Worm (Caenorhabditis elegans) whole organism, L4 larva: ENCODE results near the gene ntl-11.

Experiments
- F10B5.3 ChIP-seq: sonication (generic microtip); optimal IDR thresholded peaks from 2 replicates; lab custom pipeline; 2016; ENCODE audit warnings: mild to moderate bottlenecking, missing genetic modification characterization, missing compliant biosample characterization
- F26F4.8 ChIP-seq: fragments of 200-800 bp; sonication (Bioruptor generic); conservative IDR thresholded peaks from 2 replicates; pipeline ENCODE4 v1.3.6; 2022; ENCODE audit warnings: missing genetic modification characterization, missing compliant biosample characterization
- R02D3.7 ChIP-seq: fragments of 150-350 bp; sonication (generic microtip); optimal IDR thresholded peaks from 3 replicates; lab custom pipeline; 2014; ENCODE audit warnings: missing biosample characterization, missing genetic modification characterization
- Y105C5A.15 ChIP-seq: fragments of 200-800 bp; sonication (Bioruptor generic); IDR thresholded peaks from 2 replicates; pipeline ENCODE4 v1.3.6; 2022; ENCODE audit warnings: missing genetic modification characterization, missing compliant biosample characterization
- Y5F2A.4 ChIP-seq: fragments of 200-800 bp; sonication (Bioruptor generic); optimal IDR thresholded peaks from 2 replicates; lab custom pipeline; 2018; ENCODE audit warnings: mild to moderate bottlenecking, missing genetic modification characterization, missing compliant biosample characterization
- ZK337.2 ChIP-seq: fragments of 200-800 bp; sonication (Bioruptor generic); IDR thresholded peaks from 2 replicates; pipeline ENCODE4 v1.3.6; 2022; ENCODE audit warnings: missing genetic modification reagents, missing genetic modification characterization, missing compliant biosample characterization
- ZK546.5 ChIP-seq, 2 experiments: sonication (generic microtip); optimal IDR thresholded peaks; 2 replicates each; lab custom pipeline; 2017; ENCODE audit warnings: missing biosample characterization in 2 of 2, missing genetic modification characterization in 2 of 2
- aly-2 ChIP-seq: sonication (generic microtip); optimal IDR thresholded peaks from 2 replicates; lab custom pipeline; 2018; ENCODE audit warnings: missing biosample characterization, missing genetic modification characterization
- arid-1 ChIP-seq: fragments of 200-800 bp; sonication (Bioruptor generic); conservative IDR thresholded peaks from 2 replicates; pipeline ENCODE4 v1.3.6; 2022; ENCODE audit warnings: missing genetic modification reagents, missing genetic modification characterization, missing compliant biosample characterization
- attf-4 ChIP-seq: sonication (generic microtip); optimal IDR thresholded peaks from 3 replicates; lab custom pipeline; 2017; ENCODE audit warnings: missing biosample characterization, missing genetic modification characterization
- ceh-28 ChIP-seq: fragments of 150-350 bp; optimal IDR thresholded peaks from 2 replicates; lab custom pipeline; 2014; ENCODE audit warnings: missing biosample characterization, missing genetic modification reagents, missing genetic modification characterization
- ceh-44 ChIP-seq: fragments of 200-800 bp; sonication (Bioruptor generic); IDR thresholded peaks from 2 replicates; pipeline ENCODE4 v1.3.6; 2022; ENCODE audit warnings: missing genetic modification reagents, missing genetic modification characterization, missing compliant biosample characterization
- ceh-62 ChIP-seq: sonication (generic microtip); optimal IDR thresholded peaks from 2 replicates; lab custom pipeline; 2017; ENCODE audit warnings: missing biosample characterization, missing genetic modification characterization
- ceh-82 ChIP-seq: sonication (generic microtip); optimal IDR thresholded peaks from 2 replicates; lab custom pipeline; 2017; ENCODE audit warnings: missing biosample characterization, missing genetic modification characterization
- ctbp-1 ChIP-seq: fragments of 200-800 bp; sonication (Bioruptor generic); IDR thresholded peaks from 2 replicates; pipeline ENCODE4 v1.3.6; 2022; ENCODE audit warnings: missing genetic modification reagents, missing genetic modification characterization, missing compliant biosample characterization
- daf-12 ChIP-seq: fragments of 150-350 bp; optimal IDR thresholded peaks from 2 replicates; lab custom pipeline; 2014; ENCODE audit warnings: missing biosample characterization, missing genetic modification reagents, missing genetic modification characterization
- daf-19 ChIP-seq: fragments of 200-800 bp; sonication (Bioruptor generic); conservative IDR thresholded peaks from 2 replicates; pipeline ENCODE4 v1.3.6; 2022; ENCODE audit warnings: missing genetic modification characterization, missing compliant biosample characterization
- dpl-1 ChIP-seq: fragments of 150-350 bp; optimal IDR thresholded peaks from 2 replicates; lab custom pipeline; 2014; ENCODE audit warnings: missing biosample characterization, missing genetic modification reagents, missing genetic modification characterization
- duxl-1 ChIP-seq: sonication (generic microtip); optimal IDR thresholded peaks from 2 replicates; lab custom pipeline; 2016; ENCODE audit warnings: mild to moderate bottlenecking, missing genetic modification characterization, moderate library complexity, missing compliant biosample characterization; ENCODE audit not compliant: poor library complexity
- dve-1 ChIP-seq: sonication (generic microtip); optimal IDR thresholded peaks from 2 replicates; lab custom pipeline; 2017; ENCODE audit warnings: antibody characterized with exemption, mild to moderate bottlenecking, missing genetic modification characterization, missing compliant biosample characterization; ENCODE audit not compliant: insufficient read depth
- egl-43 ChIP-seq: fragments of 200-800 bp; sonication (Bioruptor generic); IDR thresholded peaks from 2 replicates; pipeline ENCODE4 v1.3.6; 2022; ENCODE audit warnings: missing genetic modification reagents, missing genetic modification characterization, missing compliant biosample characterization
- gei-8 ChIP-seq: fragments of 200-800 bp; sonication (Bioruptor generic); optimal IDR thresholded peaks from 2 replicates; lab custom pipeline; 2018; ENCODE audit warnings: mild to moderate bottlenecking, missing genetic modification characterization, missing compliant biosample characterization
- hif-1 ChIP-seq, 2 experiments: sonication (generic microtip); optimal IDR thresholded peaks; 2 replicates each; lab custom pipeline; 2016 to 2017; ENCODE audit warnings: missing compliant biosample characterization in 2 of 2, missing genetic modification characterization in 2 of 2, missing genetic modification reagents in 2 of 2, missing genotype in 2 of 2, mild to moderate bottlenecking in 1 of 2
- hlh-11 ChIP-seq: fragments of 200-800 bp; sonication (Bioruptor generic); optimal IDR thresholded peaks from 2 replicates; lab custom pipeline; 2018; ENCODE audit warnings: mild to moderate bottlenecking, missing genetic modification characterization, missing compliant biosample characterization
- hlh-30 ChIP-seq: sonication (generic microtip); optimal IDR thresholded peaks from 2 replicates; lab custom pipeline; 2017; ENCODE audit warnings: antibody characterized with exemption, mild to moderate bottlenecking, missing genetic modification characterization, missing compliant biosample characterization; ENCODE audit not compliant: insufficient read depth
- hmg-1.1 ChIP-seq: fragments of 200-800 bp; sonication (Bioruptor generic); IDR thresholded peaks from 2 replicates; pipeline ENCODE4 v1.3.6; 2022; ENCODE audit warnings: missing genetic modification reagents, missing genetic modification characterization, missing compliant biosample characterization
- jun-1 ChIP-seq: fragments of 150-350 bp; optimal IDR thresholded peaks from 2 replicates; lab custom pipeline; 2014; ENCODE audit warnings: missing biosample characterization, missing genetic modification reagents, missing genetic modification characterization
- lin-1 ChIP-seq: fragments of 200-800 bp; sonication (Bioruptor generic); IDR thresholded peaks from 2 replicates; pipeline ENCODE4 v1.3.6; 2022; ENCODE audit warnings: missing genetic modification reagents, missing genetic modification characterization, missing compliant biosample characterization
- lin-38 ChIP-seq: fragments of 200-800 bp; sonication (Bioruptor generic); IDR thresholded peaks from 2 replicates; pipeline ENCODE4 v1.3.6; 2022; ENCODE audit warnings: missing genetic modification reagents, missing genetic modification characterization, missing compliant biosample characterization
- madf-5 ChIP-seq, 2 experiments: fragments of 200-800 bp; sonication (Bioruptor generic); IDR thresholded peaks; 2 replicates each; pipeline ENCODE4 v1.3.6; 2022; ENCODE audit warnings: missing compliant biosample characterization in 2 of 2, missing genetic modification characterization in 2 of 2
- mdl-1 ChIP-seq, 2 experiments: fragments of 150-350 bp in 1 of 2; sonication (generic microtip) in 1 of 2; optimal IDR thresholded peaks; 2 replicates each; lab custom pipeline; 2014 to 2017; ENCODE audit warnings: missing biosample characterization in 2 of 2, missing genetic modification characterization in 2 of 2
- mdt-29 ChIP-seq: fragments of 200-800 bp; sonication (Bioruptor generic); IDR thresholded peaks from 2 replicates; pipeline ENCODE4 v1.3.6; 2022; ENCODE audit warnings: missing genetic modification reagents, missing genetic modification characterization, missing compliant biosample characterization
- mxl-3 ChIP-seq: fragments of 200-800 bp; sonication (Bioruptor generic); optimal IDR thresholded peaks from 2 replicates; lab custom pipeline; 2018; ENCODE audit warnings: mild to moderate bottlenecking, missing genetic modification characterization, missing compliant biosample characterization
- nhr-10 ChIP-seq: fragments of 150-350 bp; optimal IDR thresholded peaks from 2 replicates; lab custom pipeline; 2014; ENCODE audit warnings: missing biosample characterization, missing genetic modification characterization
- nhr-25 ChIP-seq: sonication (generic microtip); optimal IDR thresholded peaks from 2 replicates; lab custom pipeline; 2017; ENCODE audit warnings: missing genetic modification characterization, mild to moderate bottlenecking, missing compliant biosample characterization, antibody characterized with exemption, moderate library complexity, borderline replicate concordance; ENCODE audit not compliant: insufficient read depth
- nhr-28 ChIP-seq: fragments of 150-350 bp; optimal IDR thresholded peaks from 2 replicates; lab custom pipeline; 2014; ENCODE audit warnings: missing biosample characterization, missing genetic modification characterization
- nhr-41 ChIP-seq: fragments of 200-800 bp; sonication (Bioruptor generic); IDR thresholded peaks from 2 replicates; pipeline ENCODE4 v1.3.6; 2022; ENCODE audit warnings: missing genetic modification reagents, missing genetic modification characterization, missing compliant biosample characterization
- nhr-42 ChIP-seq: fragments of 200-800 bp; sonication (Bioruptor generic); IDR thresholded peaks from 2 replicates; pipeline ENCODE4 v1.3.6; 2022; ENCODE audit warnings: missing genetic modification characterization, missing compliant biosample characterization
- nhr-6 ChIP-seq: fragments of 150-350 bp; optimal IDR thresholded peaks from 2 replicates; lab custom pipeline; 2014; ENCODE audit warnings: missing biosample characterization, missing genetic modification characterization
- nhr-77 ChIP-seq: fragments of 150-350 bp; optimal IDR thresholded peaks from 2 replicates; lab custom pipeline; 2014; ENCODE audit warnings: missing biosample characterization, missing genetic modification characterization
- pha-4 ChIP-seq, 2 experiments: fragments of 150-350 bp in 1 of 2; fragments of 200-800 bp in 1 of 2; sonication (Bioruptor generic) in 1 of 2; IDR thresholded peaks in 1 of 2; optimal IDR thresholded peaks in 1 of 2; 2 replicates each; pipeline versions ENCODE4 v1.3.6 to Lab custom; 2014 to 2022; ENCODE audit warnings: missing genetic modification characterization in 2 of 2, missing genetic modification reagents in 2 of 2, missing biosample characterization in 1 of 2, missing compliant biosample characterization in 1 of 2
- sdz-12 ChIP-seq: fragments of 200-800 bp; sonication (Bioruptor generic); optimal IDR thresholded peaks from 2 replicates; lab custom pipeline; 2018; ENCODE audit warnings: mild to moderate bottlenecking, missing genetic modification characterization, missing compliant biosample characterization
- set-16 ChIP-seq: fragments of 200-800 bp; sonication (Bioruptor generic); IDR thresholded peaks from 2 replicates; pipeline ENCODE4 v1.3.6; 2022; ENCODE audit warnings: missing genetic modification reagents, missing genetic modification characterization, missing compliant biosample characterization
- skn-1 ChIP-seq: fragments of 150-350 bp; optimal IDR thresholded peaks from 2 replicates; lab custom pipeline; 2014; ENCODE audit warnings: missing biosample characterization, missing genetic modification characterization
- snpc-4 ChIP-seq: fragments of 150-350 bp; optimal IDR thresholded peaks from 2 replicates; lab custom pipeline; 2014; ENCODE audit warnings: missing biosample characterization, missing genetic modification characterization
- tag-97 ChIP-seq: fragments of 200-800 bp; sonication (Bioruptor generic); IDR thresholded peaks from 2 replicates; pipeline ENCODE4 v1.3.6; 2022; ENCODE audit warnings: missing genetic modification characterization, missing compliant biosample characterization
- unc-130 ChIP-seq: sonication (generic microtip); optimal IDR thresholded peaks from 2 replicates; lab custom pipeline; 2016; ENCODE audit warnings: missing genetic modification reagents, missing genetic modification characterization, missing compliant biosample characterization
- unc-39 ChIP-seq: sonication (generic microtip); optimal IDR thresholded peaks from 2 replicates; lab custom pipeline; 2017; ENCODE audit warnings: missing biosample characterization, missing genetic modification characterization
- unc-62 ChIP-seq, 3 experiments: fragments of 150-350 bp in 1 of 3; sonication (generic microtip); optimal IDR thresholded peaks in 2 of 3; peaks in 1 of 3; 1 replicate in 1 of 3; 2 replicates in 2 of 3; lab custom pipeline; 2014 to 2017; ENCODE audit warnings: missing biosample characterization in 3 of 3, missing genetic modification characterization in 3 of 3, missing genetic modification reagents in 3 of 3, missing genotype in 1 of 3

ntl-11 gene

ce11 chrIV:15472387-15472859 is 1.1 kb upstream of the ntl-11 start, which contains the start of gene Y73F8A.27 (continued):
- TF ChIP-seq hlh-11, result peak; percentile 88
- TF ChIP-seq nhr-77 (tag; lab: Kevin White, UChicago), result peak; percentile 94
- TF ChIP-seq daf-19, result no peak
- peak; percentile 71 for TF ChIP-seq F10B5.3
- no peak for TF ChIP-seq set-16
- TF ChIP-seq nhr-10 (tag; lab: Kevin White, UChicago), result no peak
- peak; percentile 81 for TF ChIP-seq ctbp-1 (GFP tag; lab: Robert Waterston, UW)
- TF ChIP-seq gei-8, result no peak
- TF ChIP-seq pha-4 (GFP tag; IDR thresholded peaks at IDR 0.05; lab: Robert Waterston, UW), result peak; percentile 78
- peak; percentile 85 for TF ChIP-seq pha-4 (tag; optimal IDR thresholded peaks at IDR 0.05; lab: Kevin White, UChicago)
- peak; percentile 98 for TF ChIP-seq dve-1 (tag; lab: Kevin White, UChicago)
- TF ChIP-seq Y5F2A.4 (GFP tag; lab: Kevin White, UChicago), result no peak
- TF ChIP-seq skn-1 (tag; lab: Kevin White, UChicago), result no peak
- TF ChIP-seq nhr-41 (GFP tag; lab: Robert Waterston, UW), result no peak
- TF ChIP-seq unc-39 (tag; lab: Kevin White, UChicago), result no peak
- TF ChIP-seq arid-1 (GFP tag; lab: Robert Waterston, UW), result peak; percentile 64
- peak; percentile 99 for TF ChIP-seq lin-38
- TF ChIP-seq egl-43 (GFP tag; lab: Robert Waterston, UW), result peak; percentile 46; the same call in 1 of the 2 replicates
- peak in 1 of 2 experiments; percentile 14 for TF ChIP-seq mdl-1 (tag; optimal IDR thresholded peaks at IDR 0.05; lab: Kevin White, UChicago)
- TF ChIP-seq ceh-28 (tag; lab: Kevin White, UChicago), result no peak
- no peak for TF ChIP-seq aly-2
- no peak for TF ChIP-seq tag-97 (GFP tag; lab: Robert Waterston, UW)
- no peak for TF ChIP-seq ceh-82
- TF ChIP-seq F26F4.8 (GFP tag; lab: Robert Waterston, UW), result no peak
- TF ChIP-seq daf-12 (tag; lab: Kevin White, UChicago), result no peak
- no peak for TF ChIP-seq attf-4 (tag; lab: Kevin White, UChicago)
- peak; percentile 76 for TF ChIP-seq hmg-1.1 (GFP tag; lab: Robert Waterston, UW)
- no peak for TF ChIP-seq nhr-25 (tag; lab: Kevin White, UChicago)
- TF ChIP-seq mxl-3 (GFP tag; lab: Kevin White, UChicago), result no peak
- TF ChIP-seq snpc-4 (tag; lab: Kevin White, UChicago), result peak; percentile 25
- no peak for TF ChIP-seq R02D3.7 (tag; lab: Kevin White, UChicago)
- TF ChIP-seq duxl-1 (tag; lab: Kevin White, UChicago), result peak; percentile 85
- peak; percentile 58 for TF ChIP-seq nhr-28 (tag; lab: Kevin White, UChicago)
- peak; percentile 12 to 73 for TF ChIP-seq hif-1 (tag; optimal IDR thresholded peaks at IDR 0.05; lab: Kevin White, UChicago)
- TF ChIP-seq jun-1, result peak; percentile 54
- TF ChIP-seq nhr-42 (GFP tag; lab: Robert Waterston, UW), result peak; percentile 85
- no peak for TF ChIP-seq ceh-62 (tag; lab: Kevin White, UChicago)
- TF ChIP-seq mdt-29, result peak; percentile 89
- peak; percentile 19; the same call in 1 of the 2 replicates for TF ChIP-seq ceh-44 (GFP tag; lab: Robert Waterston, UW)
- TF ChIP-seq unc-62 (GFP tag; optimal IDR thresholded peaks at IDR 0.05 in 1 of 2; lab: Kevin White, UChicago), result peak in 1 of 2 experiments; percentile 93
- no peak for TF ChIP-seq unc-62 (tag; optimal IDR thresholded peaks at IDR 0.05; lab: Kevin White, UChicago)
- TF ChIP-seq nhr-6, result peak; percentile 86
- no peak for TF ChIP-seq sdz-12 (GFP tag; lab: Kevin White, UChicago)
- TF ChIP-seq unc-130 (GFP tag; lab: Kevin White, UChicago), result peak; percentile 68
- TF ChIP-seq ZK546.5 (tag; optimal IDR thresholded peaks at IDR 0.05; lab: Kevin White, UChicago), result no peak
- TF ChIP-seq dpl-1 (GFP tag; lab: Kevin White, UChicago), result peak; percentile 79
- no peak for TF ChIP-seq ZK337.2 (GFP tag; lab: Robert Waterston, UW)
- no peak for TF ChIP-seq Y105C5A.15 (GFP tag; lab: Robert Waterston, UW)
- peak; percentile 55; the same call in 1 of the 2 replicates for TF ChIP-seq lin-1 (GFP tag; lab: Robert Waterston, UW)
- peak; percentile 71 for TF ChIP-seq hlh-30
- no peak for TF ChIP-seq madf-5 (GFP tag; IDR thresholded peaks at IDR 0.05; lab: Robert Waterston, UW)
